Comparison of ENCODE assay signal across 8 worm cellular contexts in the genomic region with DNA sequence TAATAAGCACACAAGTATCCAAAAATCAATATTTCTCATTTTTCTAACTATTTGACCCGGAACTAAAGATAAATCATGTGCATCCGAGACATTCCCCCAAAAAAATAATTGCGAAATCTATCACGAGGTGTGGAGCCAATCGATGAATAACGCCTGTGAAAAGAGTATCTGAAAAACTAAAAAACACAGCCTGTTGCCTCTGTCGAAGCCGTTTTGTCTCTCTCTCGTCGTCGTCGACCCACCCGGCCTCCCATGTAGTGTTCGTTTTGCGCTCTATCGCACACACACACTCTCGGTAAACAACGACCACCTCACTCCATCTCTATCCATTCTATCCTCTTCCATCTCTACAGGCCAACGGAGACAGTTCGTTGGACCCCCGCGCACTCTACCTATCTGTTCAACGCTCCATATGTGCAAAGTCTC.
TF ChIP-seq lines count a peak whose summit lies in the region.

No protein-coding gene starts in this region.

TF ChIP-seq in whole organism, L1 larva, 84 proteins besides CTCF, POLR2A, EP300 and RAD21 (continues in another document):
- peak; percentile 58 for TF ChIP-seq snu-23 (GFP tag; optimal IDR thresholded peaks at IDR 0.05; lab: Kevin White, UChicago)
- TF ChIP-seq pqm-1 (tag; optimal IDR thresholded peaks at IDR 0.05; lab: Kevin White, UChicago), result no peak
- TF ChIP-seq nhr-47 (tag; optimal IDR thresholded peaks at IDR 0.05; lab: Kevin White, UChicago), result peak; percentile 65
- TF ChIP-seq aha-1 (tag; optimal IDR thresholded peaks at IDR 0.05; lab: Kevin White, UChicago), result no peak
- TF ChIP-seq mef-2 (tag; optimal IDR thresholded peaks at IDR 0.05; lab: Kevin White, UChicago), result no peak
- peak in 1 of 6 experiments; percentile 8 for TF ChIP-seq elt-3 (tag; optimal IDR thresholded peaks at IDR 0.05; lab: Kevin White, UChicago)
- peak; percentile 65 for TF ChIP-seq skn-1 (tag; optimal IDR thresholded peaks at IDR 0.05; lab: Kevin White, UChicago)
- peak; percentile 15 for TF ChIP-seq lin-39 (tag; optimal IDR thresholded peaks at IDR 0.05; lab: Kevin White, UChicago)
- peak; percentile 37 for TF ChIP-seq swsn-7 (tag; optimal IDR thresholded peaks at IDR 0.05; lab: Kevin White, UChicago)
- no peak for TF ChIP-seq tlp-1 (tag; optimal IDR thresholded peaks at IDR 0.05; lab: Kevin White, UChicago)
- TF ChIP-seq dsc-1 (tag; optimal IDR thresholded peaks at IDR 0.05; lab: Kevin White, UChicago), result no peak

TF ChIP-seq in whole organism, L2 larva, 48 proteins besides CTCF, POLR2A, EP300 and RAD21 (continues in another document):
- peak; percentile 38 to 65 for TF ChIP-seq lsy-2 (tag; optimal IDR thresholded peaks at IDR 0.05; lab: Kevin White, UChicago)
- no peak for TF ChIP-seq nhr-12 (tag; optimal IDR thresholded peaks at IDR 0.05; lab: Kevin White, UChicago)
- TF ChIP-seq mab-5 (tag; optimal IDR thresholded peaks at IDR 0.05; lab: Kevin White, UChicago), result peak; percentile 5
- TF ChIP-seq unc-55 (GFP tag; optimal IDR thresholded peaks at IDR 0.05; lab: Kevin White, UChicago), result peak; percentile 79
- no peak for TF ChIP-seq unc-62 (GFP tag; optimal IDR thresholded peaks at IDR 0.05; lab: Kevin White, UChicago)
- peak; percentile 48 for TF ChIP-seq ztf-4 (tag; optimal IDR thresholded peaks at IDR 0.05; lab: Kevin White, UChicago)
- TF ChIP-seq blmp-1 (tag; optimal IDR thresholded peaks at IDR 0.05; lab: Kevin White, UChicago; ENCODE audit: insufficient read depth), result peak; percentile 3
- TF ChIP-seq fos-1 (tag; optimal IDR thresholded peaks at IDR 0.05; lab: Kevin White, UChicago), result peak; percentile 8
- peak; percentile 96 for TF ChIP-seq C34F6.9 (tag; optimal IDR thresholded peaks at IDR 0.05; lab: Kevin White, UChicago)
- TF ChIP-seq nhr-23 (tag; optimal IDR thresholded peaks at IDR 0.05; lab: Kevin White, UChicago), result no peak
- peak; percentile 64 for TF ChIP-seq lin-11 (tag; optimal IDR thresholded peaks at IDR 0.05; lab: Kevin White, UChicago)

TF ChIP-seq in whole organism, L3 larva, 47 proteins besides CTCF, POLR2A, EP300 and RAD21 (continues in another document):
- TF ChIP-seq nhr-12 (tag; optimal IDR thresholded peaks at IDR 0.05; lab: Kevin White, UChicago) (no peak), fkh-10 (GFP tag; optimal IDR thresholded peaks at IDR 0.05; lab: Kevin White, UChicago) (peak; percentile 0), eor-1 (tag; optimal IDR thresholded peaks at IDR 0.05; lab: Kevin White, UChicago) (no peak), ceh-28 (tag; optimal IDR thresholded peaks at IDR 0.05; lab: Kevin White, UChicago) (peak; percentile 83), lin-15B (tag; optimal IDR thresholded peaks at IDR 0.05; lab: Kevin White, UChicago) (peak; percentile 77), fkh-2 (tag; optimal IDR thresholded peaks at IDR 0.05; lab: Kevin White, UChicago) (no peak), nhr-23 (tag; optimal IDR thresholded peaks at IDR 0.05; lab: Kevin White, UChicago) (peak; percentile 19), snpc-4 (tag; optimal IDR thresholded peaks at IDR 0.05; lab: Kevin White, UChicago) (peak; percentile 48), egl-27 (tag; optimal IDR thresholded peaks at IDR 0.05; lab: Kevin White, UChicago) (no peak), nfya-1 (tag; optimal IDR thresholded peaks at IDR 0.05; lab: Kevin White, UChicago; ENCODE audit: insufficient read depth) (peak; percentile 81), mml-1 (tag; optimal IDR thresholded peaks at IDR 0.05; lab: Kevin White, UChicago) (no peak)

TF ChIP-seq in whole organism, L4 larva, 104 proteins besides CTCF, POLR2A, EP300 and RAD21 (continues in another document):
- TF ChIP-seq arid-1 (GFP tag; conservative IDR thresholded peaks at IDR 0.05; lab: Robert Waterston, UW) (0 out of 2 replicates have a peak, but pooled peaks have one; percentile 40), pha-4 (GFP tag; IDR thresholded peaks at IDR 0.05; lab: Robert Waterston, UW) (no peak), pha-4 (tag; optimal IDR thresholded peaks at IDR 0.05; lab: Kevin White, UChicago) (peak; percentile 50), lin-13 (GFP tag; optimal IDR thresholded peaks at IDR 0.05; lab: Kevin White, UChicago) (peak; percentile 40), nhr-25 (tag; optimal IDR thresholded peaks at IDR 0.05; lab: Kevin White, UChicago; ENCODE audit: borderline replicate concordance, insufficient read depth) (peak; percentile 17), dve-1 (tag; optimal IDR thresholded peaks at IDR 0.05; lab: Kevin White, UChicago; ENCODE audit: insufficient read depth) (peak; percentile 27), lin-38 (GFP tag; IDR thresholded peaks at IDR 0.05; lab: Robert Waterston, UW) (peak; percentile 56), ceh-44 (GFP tag; IDR thresholded peaks at IDR 0.05; lab: Robert Waterston, UW) (no peak), rbr-2 (tag; optimal IDR thresholded peaks at IDR 0.05; lab: Kevin White, UChicago) (peak; percentile 52), dmd-6 (GFP tag; IDR thresholded peaks at IDR 0.05; lab: Robert Waterston, UW) (peak; percentile 44)

TF ChIP-seq in whole organism, early embryonic, 17 proteins besides CTCF, POLR2A, EP300 and RAD21:
- TF ChIP-seq pes-1 (GFP tag; IDR thresholded peaks at IDR 0.05; lab: Robert Waterston, UW), result no peak
- TF ChIP-seq hmg-4 (GFP tag; optimal IDR thresholded peaks at IDR 0.05; lab: Kevin White, UChicago), result peak; percentile 50

TF ChIP-seq in whole organism, late embryonic, 69 proteins besides CTCF, POLR2A, EP300 and RAD21 (continues in another document):
- TF ChIP-seq C38D4.7 (GFP tag; optimal IDR thresholded peaks at IDR 0.05; lab: Kevin White, UChicago) (peak; percentile 24), ceh-34 (tag; optimal IDR thresholded peaks at IDR 0.05; lab: Kevin White, UChicago) (peak; percentile 36), hlh-13 (GFP tag; optimal IDR thresholded peaks at IDR 0.05; lab: Kevin White, UChicago) (no peak), ama-1 (optimal IDR thresholded peaks at IDR 0.05; lab: Kevin White, UChicago) (no peak), nhr-232 (tag; optimal IDR thresholded peaks at IDR 0.05; lab: Kevin White, UChicago) (no peak), pqm-1 (tag; optimal IDR thresholded peaks at IDR 0.05; lab: Kevin White, UChicago) (no peak), unc-3 (GFP tag; conservative IDR thresholded peaks at IDR 0.05; lab: Robert Waterston, UW) (no peak), unc-3 (tag; optimal IDR thresholded peaks at IDR 0.05; lab: Kevin White, UChicago) (no peak), T23F11.4 (GFP tag; optimal IDR thresholded peaks at IDR 0.05; lab: Kevin White, UChicago) (no peak), ceh-31 (tag; optimal IDR thresholded peaks at IDR 0.05; lab: Kevin White, UChicago) (peak; percentile 3), mec-3 (tag; optimal IDR thresholded peaks at IDR 0.05; lab: Kevin White, UChicago; ENCODE audit: borderline replicate concordance) (no peak), ceh-6 (GFP tag; optimal IDR thresholded peaks at IDR 0.05; lab: Kevin White, UChicago) (no peak), sox-4 (tag; optimal IDR thresholded peaks at IDR 0.05; lab: Kevin White, UChicago) (no peak), ceh-45 (GFP tag; IDR thresholded peaks at IDR 0.05; lab: Robert Waterston, UW) (no peak), fax-1 (tag; optimal IDR thresholded peaks at IDR 0.05; lab: Kevin White, UChicago) (no peak)

TF ChIP-seq in whole organism, mixed stage, embryonic, 35 proteins besides CTCF, POLR2A, EP300 and RAD21:
- TF ChIP-seq sptf-1 (tag; optimal IDR thresholded peaks at IDR 0.05; lab: Kevin White, UChicago) (peak; percentile 40), elt-1 (tag; optimal IDR thresholded peaks at IDR 0.05; lab: Kevin White, UChicago; ENCODE audit: borderline replicate concordance, insufficient read depth) (no peak), mep-1 (tag; optimal IDR thresholded peaks at IDR 0.05; lab: Kevin White, UChicago) (peak; percentile 8), lsy-2 (tag; optimal IDR thresholded peaks at IDR 0.05; lab: Kevin White, UChicago) (no peak), ceh-39 (tag; optimal IDR thresholded peaks at IDR 0.05; lab: Kevin White, UChicago) (peak; percentile 19), pha-4 (tag; optimal IDR thresholded peaks at IDR 0.05; lab: Kevin White, UChicago) (peak; percentile 71), cnd-1 (tag; optimal IDR thresholded peaks at IDR 0.05; lab: Kevin White, UChicago) (peak; percentile 36), hlh-1 (tag; optimal IDR thresholded peaks at IDR 0.05; lab: Kevin White, UChicago) (peak; percentile 9)
TF ChIP-seq in whole organism, mixed stage, embryonic: peak in this region for 6.

TF ChIP-seq in whole organism, young adult, 124 proteins besides CTCF, POLR2A, EP300 and RAD21 (continues in another document):
- no peak for TF ChIP-seq hmg-20 (GFP tag; IDR thresholded peaks at IDR 0.05; lab: Robert Waterston, UW)
- no peak for TF ChIP-seq mxl-1 (tag; optimal IDR thresholded peaks at IDR 0.05; lab: Kevin White, UChicago)
- TF ChIP-seq pha-4 (tag; optimal IDR thresholded peaks at IDR 0.05; lab: Kevin White, UChicago), result no peak
- TF ChIP-seq aptf-2 (GFP tag; conservative IDR thresholded peaks at IDR 0.05; lab: Robert Waterston, UW), result no peak
- TF ChIP-seq bed-2 (GFP tag; IDR thresholded peaks at IDR 0.05; lab: Robert Waterston, UW), result no peak
- no peak for TF ChIP-seq egl-18 (GFP tag; IDR thresholded peaks at IDR 0.05; lab: Robert Waterston, UW)
- TF ChIP-seq ekl-4 (GFP tag; IDR thresholded peaks at IDR 0.05; lab: Robert Waterston, UW), result no peak
- TF ChIP-seq die-1 (tag; optimal IDR thresholded peaks at IDR 0.05; lab: Kevin White, UChicago), result no peak
- no peak for TF ChIP-seq sptf-2 (GFP tag; optimal IDR thresholded peaks at IDR 0.05; lab: Kevin White, UChicago)
- TF ChIP-seq nfya-1 (tag; optimal IDR thresholded peaks at IDR 0.05; lab: Kevin White, UChicago; ENCODE audit: borderline replicate concordance, insufficient read depth), result no peak
- no peak for TF ChIP-seq mel-28 (tag; optimal IDR thresholded peaks at IDR 0.05; lab: Kevin White, UChicago; ENCODE audit: borderline replicate concordance)
- no peak for TF ChIP-seq bed-1 (GFP tag; IDR thresholded peaks at IDR 0.05; lab: Robert Waterston, UW)
- peak; percentile 92 for TF ChIP-seq attf-5 (GFP tag; optimal IDR thresholded peaks at IDR 0.05; lab: Kevin White, UChicago)
- TF ChIP-seq sea-2 (GFP tag; IDR thresholded peaks at IDR 0.05; lab: Robert Waterston, UW), result no peak
- TF ChIP-seq xnd-1 (tag; optimal IDR thresholded peaks at IDR 0.05; lab: Kevin White, UChicago), result no peak
- TF ChIP-seq cebp-2 (GFP tag; IDR thresholded peaks at IDR 0.05; lab: Robert Waterston, UW), result 0 out of 2 replicates have a peak, but pooled peaks have one; percentile 15
- TF ChIP-seq hlh-26 (GFP tag; conservative IDR thresholded peaks at IDR 0.05; lab: Robert Waterston, UW), result no peak
- TF ChIP-seq madf-6 (GFP tag; IDR thresholded peaks at IDR 0.05; lab: Robert Waterston, UW), result no peak
- TF ChIP-seq K12H6.12 (tag; optimal IDR thresholded peaks at IDR 0.05; lab: Kevin White, UChicago), result peak; percentile 91
- TF ChIP-seq mes-4 (tag; optimal IDR thresholded peaks at IDR 0.05; lab: Kevin White, UChicago), result no peak
- no peak for TF ChIP-seq C17E4.6 (GFP tag; IDR thresholded peaks at IDR 0.05; lab: Robert Waterston, UW)
- TF ChIP-seq ceh-91 (GFP tag; IDR thresholded peaks at IDR 0.05; lab: Robert Waterston, UW), result no peak
- TF ChIP-seq rec-8 (tag; optimal IDR thresholded peaks at IDR 0.05; lab: Kevin White, UChicago), result no peak
- TF ChIP-seq egrh-3 (GFP tag; IDR thresholded peaks at IDR 0.05; lab: Robert Waterston, UW), result no peak
- no peak for TF ChIP-seq madf-3 (GFP tag; IDR thresholded peaks at IDR 0.05; lab: Robert Waterston, UW)
